Worm (Caenorhabditis elegans): ENCODE measurements around the gene Y111B2A.21.

DNA sequence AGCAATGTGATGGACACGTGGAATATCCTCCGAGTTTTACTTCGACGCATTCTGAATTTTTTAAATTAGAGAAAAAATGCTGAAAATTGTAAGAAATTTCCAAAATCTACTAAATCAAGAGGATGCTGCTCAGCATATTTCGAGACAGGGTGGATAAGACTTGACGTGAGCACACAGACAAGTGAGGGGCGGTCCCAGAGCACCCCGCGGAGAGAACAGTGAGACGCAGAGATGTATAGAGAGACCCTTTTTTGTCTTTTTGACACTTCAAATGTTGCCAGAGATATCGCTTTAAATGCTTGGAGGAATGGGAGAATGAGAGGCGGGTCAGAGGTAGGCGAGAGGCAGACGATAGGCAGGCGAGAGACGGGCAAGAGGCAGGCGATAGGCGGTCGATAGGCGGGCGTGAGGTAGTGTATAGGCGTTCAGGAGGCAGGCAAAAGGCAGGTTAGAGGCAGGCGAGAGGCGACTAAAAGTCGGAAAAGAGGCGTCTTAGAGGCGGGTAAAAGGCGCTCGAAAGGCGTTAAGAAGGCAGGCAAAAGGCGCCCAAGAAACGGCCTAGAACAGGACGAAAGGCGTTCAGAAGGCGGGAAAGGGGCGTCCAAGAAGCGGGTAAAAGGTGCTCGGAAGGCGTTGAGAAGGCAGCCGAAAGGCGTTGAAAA is 33.6 kb downstream of the Y111B2A.21 start, which contains the start of gene gab-1:
- TF ChIP-seq dao-5 (tag; optimal IDR thresholded peaks at IDR 0.05) (no peak), him-1 (tag; optimal IDR thresholded peaks at IDR 0.05) (no peak)

All from whole organism, L4/young adult.